Fruit fly (Drosophila melanogaster): ENCODE data around the gene Cftr.

The Cftr gene

dm6 chr3R:24543676-24544277 is at the start of gene Cftr (continued):
- peak; percentile 48; the same call in 1 of the 2 replicates for TF ChIP-seq onecut (GFP tag; IDR thresholded peaks at IDR 0.05)
- no peak for TF ChIP-seq CG7745 (tag; optimal IDR thresholded peaks at IDR 0.05)
- no peak for TF ChIP-seq fd3F (GFP tag; optimal IDR thresholded peaks at IDR 0.05)
- TF ChIP-seq CG11695 (GFP tag; IDR thresholded peaks at IDR 0.05): 0 out of 3 replicates have a peak, but pooled peaks have one; percentile 25
- peak; percentile 51 for TF ChIP-seq E2f2 (GFP tag; IDR thresholded peaks at IDR 0.05)
- TF ChIP-seq CG7963 (GFP tag; IDR thresholded peaks at IDR 0.05; ENCODE audit: partially characterized antibody): no peak
- TF ChIP-seq CG15479 (GFP tag; optimal IDR thresholded peaks at IDR 0.05): no peak
- peak; percentile 27 to 83 for TF ChIP-seq Pdp1 (GFP tag; optimal IDR thresholded peaks at IDR 0.05)
- no peak for TF ChIP-seq CG8281 (tag; optimal IDR thresholded peaks at IDR 0.05)
- no peak for TF ChIP-seq phol (tag; optimal IDR thresholded peaks at IDR 0.05)
- TF ChIP-seq CG2120 (GFP tag; optimal IDR thresholded peaks at IDR 0.05): peak; percentile 66
- TF ChIP-seq CG15696 (tag; optimal IDR thresholded peaks at IDR 0.05): no peak
- no peak for TF ChIP-seq YL-1 (GFP tag; optimal IDR thresholded peaks at IDR 0.05)
- TF ChIP-seq repo (GFP tag; optimal IDR thresholded peaks at IDR 0.05): peak; percentile 33
- peak; percentile 65; the same call in 1 of the 2 replicates for TF ChIP-seq CG14014 (GFP tag; IDR thresholded peaks at IDR 0.05)
- no peak for TF ChIP-seq CG2712 (tag; optimal IDR thresholded peaks at IDR 0.05)
- peak; percentile 45 for TF ChIP-seq CrebB (tag; optimal IDR thresholded peaks at IDR 0.05)
- TF ChIP-seq corto (GFP tag; optimal IDR thresholded peaks at IDR 0.05): no peak
- TF ChIP-seq HHEX (GFP tag; optimal IDR thresholded peaks at IDR 0.05): no peak
- TF ChIP-seq pho (GFP tag; optimal IDR thresholded peaks at IDR 0.05): peak; percentile 61
- no peak for TF ChIP-seq peb (GFP tag; IDR thresholded peaks at IDR 0.05)
- no peak for TF ChIP-seq Poxn (GFP tag; IDR thresholded peaks at IDR 0.05)
- no peak for TF ChIP-seq nerfin-2 (GFP tag; IDR thresholded peaks at IDR 0.05; ENCODE audit: partially characterized antibody)
- no peak for TF ChIP-seq CG14667 (GFP tag; IDR thresholded peaks at IDR 0.05)
- TF ChIP-seq nerfin-1 (tag; optimal IDR thresholded peaks at IDR 0.05): no peak
- TF ChIP-seq zen (tag; optimal IDR thresholded peaks at IDR 0.05): no peak
- no peak for TF ChIP-seq Doc3 (GFP tag; IDR thresholded peaks at IDR 0.05; ENCODE audit: partially characterized antibody)
- TF ChIP-seq unc-4 (GFP tag; IDR thresholded peaks at IDR 0.05; ENCODE audit: partially characterized antibody): peak; percentile 48; the same call in 1 of the 2 replicates
- TF ChIP-seq Hmx (GFP tag; optimal IDR thresholded peaks at IDR 0.05): no peak
- no peak for TF ChIP-seq CG2202 (tag; optimal IDR thresholded peaks at IDR 0.05)
- no peak for TF ChIP-seq CG10274 (GFP tag; optimal IDR thresholded peaks at IDR 0.05)
- TF ChIP-seq CG12236 (GFP tag; optimal IDR thresholded peaks at IDR 0.05): no peak
- TF ChIP-seq CG15269 (tag; optimal IDR thresholded peaks at IDR 0.05): no peak
- TF ChIP-seq Ravus (GFP tag; IDR thresholded peaks at IDR 0.05): no peak
- TF ChIP-seq az2 (GFP tag; optimal IDR thresholded peaks at IDR 0.05): no peak
- peak; percentile 46 for TF ChIP-seq CG11247 (GFP tag; IDR thresholded peaks at IDR 0.05)
- TF ChIP-seq CG9437 (GFP tag; optimal IDR thresholded peaks at IDR 0.05): no peak
- no peak for TF ChIP-seq yki (optimal IDR thresholded peaks at IDR 0.05)
- TF ChIP-seq CG31365 (tag; optimal IDR thresholded peaks at IDR 0.05): peak; percentile 53
- TF ChIP-seq CG10321 (GFP tag; IDR thresholded peaks at IDR 0.05): no peak
- TF ChIP-seq CG13894 (tag; optimal IDR thresholded peaks at IDR 0.05): peak; percentile 73
- no peak for TF ChIP-seq CG3065 (GFP tag; optimal IDR thresholded peaks at IDR 0.05)
- no peak for TF ChIP-seq CG12299 (tag; optimal IDR thresholded peaks at IDR 0.05)
- TF ChIP-seq CG8765 (GFP tag; IDR thresholded peaks at IDR 0.05): no peak
- TF ChIP-seq kay (GFP tag; optimal IDR thresholded peaks at IDR 0.05): no peak
- peak; percentile 1 for TF ChIP-seq Mes4 (GFP tag; optimal IDR thresholded peaks at IDR 0.05)
- TF ChIP-seq Chrac-16 (GFP tag; optimal IDR thresholded peaks at IDR 0.05): peak; percentile 16
- no peak for TF ChIP-seq CG17186 (GFP tag; optimal IDR thresholded peaks at IDR 0.05)
- TF ChIP-seq C15 (GFP tag; IDR thresholded peaks at IDR 0.05): no peak
- peak; percentile 7 for TF ChIP-seq tx (GFP tag; optimal IDR thresholded peaks at IDR 0.05)
